Fruit fly (Drosophila melanogaster) Kc167 (cell line): ENCODE measurements around the gene CG11162.

Source experiments
- Sin3A ChIP-seq: fragments of >200 bp; optimal IDR thresholded peaks from 2 replicates; lab custom pipeline; 2018; ENCODE audit warnings: missing external identifiers
- h ChIP-seq: fragments of >200 bp; optimal IDR thresholded peaks from 3 replicates; lab custom pipeline; 2018; ENCODE audit warnings: missing external identifiers
- insv ChIP-seq: fragments of >200 bp; optimal IDR thresholded peaks from 3 replicates; lab custom pipeline; 2018; ENCODE audit warnings: missing external identifiers
- psq ChIP-seq: fragments of >200 bp; optimal IDR thresholded peaks from 2 replicates; lab custom pipeline; 2017; ENCODE audit warnings: missing external identifiers

- no peak for TF ChIP-seq psq (lab: Kevin White, UChicago)
- no peak for TF ChIP-seq insv (lab: Kevin White, UChicago)
- no peak for TF ChIP-seq Sin3A (lab: Kevin White, UChicago)
- no peak for TF ChIP-seq h (lab: Kevin White, UChicago)
Measured at dm6 chrX:13632606-13633005, 44.1 kb upstream of the CG11162 start.
